Fruit fly (Drosophila melanogaster): ENCODE data around the gene Ser12.

Gene Ser12

dm6 chr2L:2242783-2243182 is 8.3 kb downstream of the Ser12 start:
- TF ChIP-seq Rel (GFP tag; optimal IDR thresholded peaks at IDR 0.05) (no peak), Rel (tag; optimal IDR thresholded peaks at IDR 0.05) (peak; percentile 91), Hr83 (GFP tag; optimal IDR thresholded peaks at IDR 0.05; ENCODE audit: poor library complexity, severe bottlenecking) (no peak)

- TF ChIP-seq Vsx2 (GFP tag; optimal IDR thresholded peaks at IDR 0.05; ENCODE audit: partially characterized antibody) (peak; percentile 77), dl (GFP tag; optimal IDR thresholded peaks at IDR 0.05; ENCODE audit: insufficient read depth in 1 of 2, partially characterized antibody in 2 of 2) (peak; percentile 82 to 92), h (GFP tag; optimal IDR thresholded peaks at IDR 0.05) (peak; percentile 11), foxo (GFP tag; optimal IDR thresholded peaks at IDR 0.05) (no peak), Dif (GFP tag; optimal IDR thresholded peaks at IDR 0.05; ENCODE audit: partially characterized antibody) (peak; percentile 97), Abd-B (GFP tag; optimal IDR thresholded peaks at IDR 0.05) (no peak), CG32264 (GFP tag; optimal IDR thresholded peaks at IDR 0.05) (no peak), Hr83 (GFP tag; optimal IDR thresholded peaks at IDR 0.05; ENCODE audit: poor library complexity, severe bottlenecking) (peak; percentile 45)
These were observed 8.9 kb downstream of the Ser12 start, which contains the start of gene CG4267 for dm6 chr2L:2242139-2242538. CG4267 (plus strand) TSS chr2L:2242378.

dm6 chr2L:2240493-2240892 is 10.6 kb downstream of the Ser12 start, which contains the start of gene Tengl1:
Tengl1 (minus strand) TSS chr2L:2240593.
- no peak for TF ChIP-seq brk (GFP tag; optimal IDR thresholded peaks at IDR 0.05)
- no peak for TF ChIP-seq Vsx2 (GFP tag; optimal IDR thresholded peaks at IDR 0.05; ENCODE audit: partially characterized antibody)
- no peak for TF ChIP-seq Mio (GFP tag; optimal IDR thresholded peaks at IDR 0.05)
- no peak for TF ChIP-seq psq (GFP tag; optimal IDR thresholded peaks at IDR 0.05)
- no peak for TF ChIP-seq jim (GFP tag; optimal IDR thresholded peaks at IDR 0.05)

- TF ChIP-seq Hr78 (GFP tag; optimal IDR thresholded peaks at IDR 0.05) (no peak), psq (GFP tag; optimal IDR thresholded peaks at IDR 0.05) (no peak), dmrt93B (GFP tag; optimal IDR thresholded peaks at IDR 0.05) (no peak), rgr (GFP tag; optimal IDR thresholded peaks at IDR 0.05) (no peak), sv (GFP tag; optimal IDR thresholded peaks at IDR 0.05) (no peak), br (GFP tag; optimal IDR thresholded peaks at IDR 0.05) (no peak), Jra (GFP tag; optimal IDR thresholded peaks at IDR 0.05) (no peak), jim (GFP tag; optimal IDR thresholded peaks at IDR 0.05) (no peak), Mio (GFP tag; optimal IDR thresholded peaks at IDR 0.05) (no peak), N (GFP tag; optimal IDR thresholded peaks at IDR 0.05) (no peak)
These were observed 11.8 kb downstream of the Ser12 start, which contains the start of gene Tengl2 for dm6 chr2L:2239284-2239683. Tengl2 (minus strand) TSS chr2L:2239384.

- TF ChIP-seq br (GFP tag; optimal IDR thresholded peaks at IDR 0.05): no peak
- no peak for TF ChIP-seq pan (optimal IDR thresholded peaks at IDR 0.05)
- TF ChIP-seq N (GFP tag; optimal IDR thresholded peaks at IDR 0.05): no peak
- no peak for TF ChIP-seq lola (GFP tag; optimal IDR thresholded peaks at IDR 0.05)
- no peak for TF ChIP-seq CrebA (GFP tag; optimal IDR thresholded peaks at IDR 0.05; ENCODE audit: borderline replicate concordance)
- TF ChIP-seq sage (GFP tag; optimal IDR thresholded peaks at IDR 0.05): no peak
- no peak for TF ChIP-seq GATAd (GFP tag; optimal IDR thresholded peaks at IDR 0.05)
- no peak for TF ChIP-seq Dif (GFP tag; optimal IDR thresholded peaks at IDR 0.05; ENCODE audit: partially characterized antibody)
- TF ChIP-seq Myc (optimal IDR thresholded peaks at IDR 0.05): no peak
- no peak for TF ChIP-seq jim (GFP tag; optimal IDR thresholded peaks at IDR 0.05)
These were observed 12.9 kb downstream of the Ser12 start, which contains the start of gene Tengl3 for dm6 chr2L:2238151-2238550. Tengl3 (minus strand) TSS chr2L:2238251.

dm6 chr2L:2236722-2237121 is 14.4 kb downstream of the Ser12 start, which contains the start of gene Sec24CD:
Sec24CD (minus strand) TSS chr2L:2236844.
- no peak for TF ChIP-seq Abd-B (GFP tag; optimal IDR thresholded peaks at IDR 0.05)
- peak; percentile 13 for TF ChIP-seq h (GFP tag; optimal IDR thresholded peaks at IDR 0.05)
- no peak for TF ChIP-seq dl (GFP tag; optimal IDR thresholded peaks at IDR 0.05; ENCODE audit: insufficient read depth in 1 of 2, partially characterized antibody in 2 of 2)
- no peak for TF ChIP-seq Dfd (GFP tag; optimal IDR thresholded peaks at IDR 0.05)
- TF ChIP-seq N (GFP tag; optimal IDR thresholded peaks at IDR 0.05): no peak
- no peak for TF ChIP-seq Jra (GFP tag; optimal IDR thresholded peaks at IDR 0.05)
- peak; percentile 94 for TF ChIP-seq CrebA (GFP tag; optimal IDR thresholded peaks at IDR 0.05; ENCODE audit: borderline replicate concordance)
- peak; percentile 24 for TF ChIP-seq OdsH (GFP tag; optimal IDR thresholded peaks at IDR 0.05)
- TF ChIP-seq woc (GFP tag; optimal IDR thresholded peaks at IDR 0.05): peak; percentile 86
- TF ChIP-seq sv (GFP tag; optimal IDR thresholded peaks at IDR 0.05): no peak
- no peak for TF ChIP-seq GATAd (GFP tag; optimal IDR thresholded peaks at IDR 0.05)
- TF ChIP-seq Vsx2 (GFP tag; optimal IDR thresholded peaks at IDR 0.05; ENCODE audit: partially characterized antibody): no peak
- no peak for TF ChIP-seq tai (GFP tag; optimal IDR thresholded peaks at IDR 0.05)

Data from whole organism, wandering third instar larva.